Fruit fly (Drosophila melanogaster) whole organism: ENCODE results near the gene CG2519.

Experiments
- CG8478 ChIP-seq: fragments of >200 bp; optimal IDR thresholded peaks from 2 replicates; lab custom pipeline; 2018; ENCODE audit warnings: inconsistent platforms
- Dll ChIP-seq: fragments of >200 bp; optimal IDR thresholded peaks from 2 replicates; lab custom pipeline; 2017
- EcR ChIP-seq, 2 experiments: fragments of >200 bp; optimal IDR thresholded peaks; 2 replicates each; lab custom pipeline; 2017; ENCODE audit warnings: missing biosample characterization in 2 of 2, missing genetic modification characterization in 2 of 2, missing genetic modification reagents in 2 of 2
- pan ChIP-seq: fragments of >200 bp; optimal IDR thresholded peaks from 2 replicates; lab custom pipeline; 2017
- psq ChIP-seq: fragments of >200 bp; optimal IDR thresholded peaks from 2 replicates; lab custom pipeline; 2017
- usp ChIP-seq: fragments of >200 bp; optimal IDR thresholded peaks from 2 replicates; lab custom pipeline; 2017; ENCODE audit warnings: missing biosample characterization, missing genetic modification characterization, mixed read lengths

Gene CG2519

DNA sequence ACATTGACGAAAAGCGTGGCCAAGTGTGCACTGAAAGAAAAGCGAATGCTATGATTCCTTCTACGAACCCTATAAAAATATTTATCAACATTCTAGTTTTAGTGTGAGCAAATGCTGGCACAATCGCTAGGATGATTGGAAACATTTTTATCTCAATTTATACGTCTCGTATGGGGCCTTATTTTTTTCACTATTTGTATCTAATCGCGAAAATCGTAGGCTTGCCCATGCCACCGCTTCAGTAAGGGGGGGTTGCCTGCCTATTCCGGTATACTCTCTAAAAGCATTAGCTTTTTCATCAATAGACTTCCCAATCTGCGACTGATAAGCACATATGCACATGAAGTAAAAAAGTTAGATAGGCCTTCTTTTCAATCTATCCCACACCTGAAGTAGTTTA, 18.0 kb upstream of the CG2519 start:
- TF ChIP-seq pan (no peak), EcR (GFP tag; optimal IDR thresholded peaks at IDR 0.05; lab: Kevin White, UChicago) (no peak), Dll (lab: Kevin White, UChicago) (no peak), usp (no peak), CG8478 (lab: Kevin White, UChicago) (no peak)

DNA sequence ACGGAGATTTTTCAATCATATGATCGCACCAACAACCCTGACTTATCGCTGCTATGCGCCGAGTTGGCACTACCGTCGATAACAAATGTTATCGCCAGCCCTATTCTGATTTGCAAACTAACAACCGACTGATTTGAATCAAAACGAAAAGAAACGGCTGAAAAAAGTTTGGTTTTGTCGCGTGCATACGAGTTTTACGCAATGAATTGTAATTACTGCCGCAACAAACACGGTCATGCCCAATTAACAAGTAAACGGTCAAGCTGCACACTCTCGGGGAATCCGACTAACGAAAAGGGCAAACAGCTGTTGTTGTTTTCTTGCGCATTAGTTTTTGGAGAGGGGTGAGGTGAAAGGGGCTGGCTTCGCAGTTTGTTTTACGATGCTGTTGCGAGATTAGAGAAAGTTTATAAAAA, 17.2 kb upstream of the CG2519 start, which contains the start of the genes CG14671 and CG12746:
Gene CG14671, minus strand, starts transcription at position 41 of the 416 bp plus-strand sequence.
Gene CG12746, plus strand, starts transcription at position 91 of the 416 bp plus-strand sequence.
- TF ChIP-seq psq (lab: Kevin White, UChicago) (no peak), pan (no peak), CG8478 (lab: Kevin White, UChicago) (no peak), EcR (GFP tag; optimal IDR thresholded peaks at IDR 0.05; lab: Kevin White, UChicago) (no peak), usp (no peak), Dll (lab: Kevin White, UChicago) (no peak)

DNA sequence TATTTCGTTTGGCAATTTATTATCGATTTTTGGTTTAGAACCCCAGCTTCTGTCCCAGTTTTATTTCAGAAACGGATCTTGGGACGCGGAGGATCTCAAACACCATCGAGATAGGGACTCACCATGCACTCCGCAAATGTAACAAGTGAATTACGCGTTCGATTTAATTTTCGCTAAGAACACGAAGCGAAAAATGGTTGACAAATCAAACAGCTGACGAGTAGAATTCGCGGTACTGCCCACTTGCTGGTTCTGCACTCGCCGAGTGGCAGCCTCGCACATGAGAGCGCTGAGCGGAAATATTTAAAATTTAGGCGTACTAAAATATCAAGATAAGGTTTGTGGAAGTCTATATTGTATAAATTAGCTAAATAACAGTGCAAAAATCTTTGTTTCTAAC, 15.8 kb upstream of the CG2519 start, which contains the start of gene Pi4KIIalpha:
Gene Pi4KIIalpha, minus strand, starts transcription at position 233 of the 400 bp plus-strand sequence.
- TF ChIP-seq usp (no peak), psq (lab: Kevin White, UChicago) (no peak), Dll (lab: Kevin White, UChicago) (no peak), CG8478 (lab: Kevin White, UChicago) (no peak), pan (no peak), EcR (GFP tag; optimal IDR thresholded peaks at IDR 0.05; lab: Kevin White, UChicago) (no peak)

DNA sequence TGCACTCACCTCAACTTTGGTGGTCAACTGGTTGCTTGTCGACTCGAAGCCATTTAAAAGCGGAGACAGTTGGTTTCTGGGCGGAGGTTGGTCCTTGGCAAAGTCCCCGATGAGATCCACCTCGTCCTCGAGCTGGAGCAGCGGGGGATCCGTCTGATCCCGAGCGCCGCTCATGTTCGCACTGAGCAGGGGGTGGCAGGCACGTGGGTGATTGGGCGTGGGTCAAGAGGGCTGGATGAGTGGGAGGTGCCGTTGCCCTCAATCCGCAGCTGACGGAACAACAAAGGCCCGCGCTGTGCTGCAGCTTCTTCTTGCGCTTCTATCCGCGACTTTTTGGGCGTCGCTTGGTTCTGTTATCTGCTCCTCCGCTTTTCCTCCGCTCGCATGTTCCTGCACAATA, 15.4 kb upstream of the CG2519 start:
- TF ChIP-seq pan (no peak), Dll (lab: Kevin White, UChicago) (no peak), psq (lab: Kevin White, UChicago) (no peak)

DNA sequence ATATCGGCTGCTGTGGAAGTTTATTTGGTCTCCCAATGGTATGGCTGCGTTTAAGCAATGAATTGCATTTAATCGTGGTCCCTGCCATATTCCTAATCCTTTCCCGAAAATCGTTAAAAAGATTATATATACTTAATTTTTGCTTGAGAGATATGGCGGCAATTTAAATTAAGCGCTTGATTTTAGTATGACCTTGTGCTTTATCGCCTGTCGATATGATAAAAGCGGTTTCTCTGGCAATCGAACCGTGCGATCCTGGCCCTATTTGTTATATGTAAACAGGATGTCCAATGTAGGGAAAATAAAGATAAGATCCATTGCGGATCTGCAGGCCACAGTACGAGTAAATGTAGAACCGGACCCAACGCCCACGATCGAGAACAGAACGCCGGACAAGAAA, 7.3 kb upstream of the CG2519 start, which contains the start of gene Snm1:
Gene Snm1, plus strand, starts transcription at position 233 of the 400 bp plus-strand sequence.
- no peak for TF ChIP-seq pan
- TF ChIP-seq EcR (GFP tag; optimal IDR thresholded peaks at IDR 0.05; lab: Kevin White, UChicago): no peak
- TF ChIP-seq usp: no peak
- TF ChIP-seq Dll (lab: Kevin White, UChicago): no peak
- TF ChIP-seq CG8478 (lab: Kevin White, UChicago): no peak
- TF ChIP-seq psq (lab: Kevin White, UChicago): no peak

DNA sequence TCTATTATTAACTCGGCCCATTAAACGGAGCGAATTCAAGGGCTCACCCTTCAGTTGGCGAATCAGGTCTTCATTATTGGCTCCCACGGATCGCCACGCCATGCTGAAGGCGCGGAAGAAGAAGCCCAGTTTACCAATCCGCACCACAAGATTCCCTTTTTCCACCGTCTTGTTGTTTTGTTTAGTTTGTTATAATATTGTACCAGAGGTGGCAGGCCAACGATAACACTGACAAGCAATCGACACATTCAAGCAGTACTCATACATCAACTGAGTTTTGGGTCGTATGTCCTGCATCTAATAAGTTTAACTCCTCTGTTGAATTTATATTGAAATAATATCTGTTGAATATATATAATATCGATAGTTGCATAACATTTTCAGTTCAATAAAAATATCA, 6.5 kb upstream of the CG2519 start, which contains the start of gene Pcmt:
Gene Pcmt, minus strand, starts transcription at position 235 of the 400 bp plus-strand sequence.
- TF ChIP-seq Dll (lab: Kevin White, UChicago) (no peak), pan (no peak), CG8478 (lab: Kevin White, UChicago) (no peak), EcR (GFP tag; optimal IDR thresholded peaks at IDR 0.05; lab: Kevin White, UChicago) (no peak), psq (lab: Kevin White, UChicago) (no peak), usp (no peak)

DNA sequence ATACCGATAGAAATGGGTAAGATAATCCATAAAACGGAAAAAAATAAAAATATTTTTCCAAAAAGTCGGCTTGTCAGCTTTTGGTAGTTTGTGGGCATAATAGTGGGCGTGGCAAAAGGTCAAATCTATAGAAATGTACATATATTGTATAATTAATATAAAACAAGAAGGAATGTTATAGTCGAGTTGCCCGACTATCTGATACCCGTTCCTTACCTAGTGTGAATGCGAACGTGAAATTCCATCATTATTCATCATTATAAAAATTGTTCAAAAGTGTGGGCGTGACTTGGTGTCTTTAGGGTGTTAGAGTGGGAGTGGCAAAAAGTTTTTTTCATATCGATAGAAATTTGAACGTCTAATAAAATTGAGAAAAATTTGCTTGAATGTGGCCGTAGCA, 4.0 kb upstream of the CG2519 start:
- TF ChIP-seq Dll (lab: Kevin White, UChicago) (no peak), pan (no peak), CG8478 (lab: Kevin White, UChicago) (no peak), usp (no peak), psq (lab: Kevin White, UChicago) (no peak), EcR (GFP tag; optimal IDR thresholded peaks at IDR 0.05; lab: Kevin White, UChicago) (no peak)

DNA sequence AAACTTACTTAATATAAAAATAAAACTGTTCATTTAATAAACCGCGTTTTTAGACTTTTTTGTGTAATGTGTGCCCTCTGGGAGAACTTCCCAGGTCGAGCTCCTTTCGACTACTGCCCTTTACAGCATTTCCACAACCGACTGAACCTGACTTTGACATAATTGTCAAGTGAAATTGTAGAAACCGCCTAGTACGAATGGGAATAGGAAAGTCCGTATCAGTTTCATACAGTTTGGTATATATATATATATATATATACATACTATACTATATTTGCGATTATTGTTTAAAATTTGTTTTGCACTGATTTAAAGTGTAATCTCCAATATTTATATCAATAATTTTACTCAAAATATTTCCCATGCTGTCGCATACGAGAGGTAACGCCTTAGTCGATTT, 3.5 kb upstream of the CG2519 start, which contains the start of gene mia:
Gene mia, minus strand, starts transcription at position 101 of the 400 bp plus-strand sequence.
- TF ChIP-seq pan: no peak
- no peak for TF ChIP-seq CG8478 (lab: Kevin White, UChicago)
- TF ChIP-seq Dll (lab: Kevin White, UChicago): no peak
- TF ChIP-seq usp: no peak
- no peak for TF ChIP-seq EcR (GFP tag; optimal IDR thresholded peaks at IDR 0.05; lab: Kevin White, UChicago)
- no peak for TF ChIP-seq psq (lab: Kevin White, UChicago)

DNA sequence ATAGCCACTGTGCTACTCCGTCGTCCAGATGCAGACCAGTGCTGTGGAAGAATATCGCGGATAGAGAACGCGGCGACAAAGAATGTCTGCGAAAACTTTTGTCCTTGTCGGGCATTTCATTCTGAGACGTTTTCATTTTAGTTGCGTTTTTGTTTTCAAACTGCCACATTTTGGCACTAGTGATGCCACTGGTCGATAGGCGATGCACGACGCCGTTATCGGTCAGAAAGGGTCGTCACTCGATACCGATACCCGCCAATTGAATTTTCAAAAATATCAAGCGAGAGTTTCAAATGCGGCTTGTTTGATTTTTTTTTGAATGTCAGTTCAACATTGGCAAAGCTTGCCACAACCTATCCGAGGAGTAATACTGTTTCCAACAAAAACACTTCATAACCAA, 2.9 kb upstream of the CG2519 start:
- TF ChIP-seq psq (lab: Kevin White, UChicago) (no peak), CG8478 (lab: Kevin White, UChicago) (no peak), EcR (GFP tag; optimal IDR thresholded peaks at IDR 0.05; lab: Kevin White, UChicago) (no peak), usp (no peak), pan (no peak), Dll (lab: Kevin White, UChicago) (no peak)

DNA sequence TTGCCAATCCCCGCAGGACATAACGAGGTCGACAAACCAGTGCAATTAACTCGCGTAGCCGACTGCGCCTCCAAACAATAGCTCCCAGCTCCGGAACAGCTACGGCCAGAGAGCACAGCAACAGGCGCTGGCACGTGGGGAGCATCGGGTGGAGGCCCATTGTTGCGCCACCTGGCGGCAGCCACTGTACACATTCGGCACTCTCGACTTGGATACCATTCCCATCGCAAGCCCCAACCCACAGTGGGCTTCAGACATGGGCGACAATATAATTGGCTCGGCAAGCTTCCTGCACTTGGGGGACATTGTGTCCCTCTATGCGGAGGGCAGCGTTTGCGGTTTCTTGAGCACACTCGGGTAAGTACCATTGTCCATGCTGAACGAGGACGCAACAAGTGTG, 20.0 kb downstream of the CG2519 start:
- TF ChIP-seq EcR (GFP tag; optimal IDR thresholded peaks at IDR 0.05; lab: Kevin White, UChicago) (no peak), usp (no peak), CG8478 (lab: Kevin White, UChicago) (no peak), psq (lab: Kevin White, UChicago) (no peak), pan (no peak), Dll (lab: Kevin White, UChicago) (no peak)

DNA sequence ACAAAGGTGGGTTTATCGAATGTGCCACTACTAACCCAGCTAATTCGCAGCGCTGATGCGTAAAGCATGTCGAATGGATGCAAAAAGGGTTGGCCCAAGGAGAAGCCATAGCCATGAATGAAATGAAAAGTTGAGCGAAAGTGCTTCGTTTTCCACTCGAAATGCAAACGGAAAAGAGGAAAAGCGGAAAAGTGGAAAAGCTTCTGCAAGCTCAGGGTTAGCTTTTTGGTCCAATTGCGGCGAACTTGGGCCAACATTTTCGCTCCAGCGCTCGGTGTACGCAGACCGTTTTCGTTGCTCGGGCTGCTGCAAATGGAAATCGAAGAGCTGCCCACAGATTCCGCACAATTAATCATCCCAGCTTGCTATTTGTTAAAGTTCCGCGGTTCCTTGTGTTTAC, 22.8 kb downstream of the CG2519 start:
- TF ChIP-seq pan (no peak), Dll (lab: Kevin White, UChicago) (no peak), usp (no peak), EcR (GFP tag; optimal IDR thresholded peaks at IDR 0.05; lab: Kevin White, UChicago) (no peak), CG8478 (lab: Kevin White, UChicago) (no peak), psq (lab: Kevin White, UChicago) (no peak)

DNA sequence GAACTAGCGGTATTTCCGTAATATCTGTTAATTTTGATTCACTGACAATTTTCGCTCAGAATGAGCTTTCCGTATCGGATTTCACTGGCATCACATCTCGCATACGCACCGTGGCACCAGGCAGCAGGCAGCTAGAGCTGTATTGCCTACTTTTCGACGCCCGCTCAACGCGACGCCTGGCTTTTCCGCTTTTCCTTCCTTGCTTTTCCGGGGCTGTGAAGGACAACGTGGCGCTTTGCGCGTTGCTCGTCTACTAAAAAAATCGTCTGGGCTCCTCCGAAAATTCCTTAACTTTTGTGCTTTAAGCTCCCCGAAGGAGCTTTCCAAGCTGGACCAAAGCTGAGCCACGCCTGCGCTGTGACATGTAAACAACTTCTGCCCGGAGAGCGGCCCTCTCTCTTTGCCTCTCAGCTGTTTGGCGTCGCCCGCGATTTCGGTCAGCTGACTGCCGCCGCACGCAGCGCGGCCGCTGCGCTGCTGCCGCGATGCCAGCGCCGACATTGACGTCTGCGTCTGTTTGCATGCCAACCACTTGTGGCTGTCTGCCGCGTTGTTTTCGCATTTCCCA, 24.4 kb downstream of the CG2519 start, which contains the start of the genes CG43845 and Nmdar1:
Gene CG43845, minus strand, starts transcription at position 51 of the 568 bp plus-strand sequence.
Gene Nmdar1, minus strand, starts transcription at position 259 of the 568 bp plus-strand sequence.
- no peak for TF ChIP-seq CG8478 (lab: Kevin White, UChicago)
- no peak for TF ChIP-seq pan
- no peak for TF ChIP-seq Dll (lab: Kevin White, UChicago)
- no peak for TF ChIP-seq psq (lab: Kevin White, UChicago)
- TF ChIP-seq usp: no peak
- no peak for TF ChIP-seq EcR (GFP tag; optimal IDR thresholded peaks at IDR 0.05; lab: Kevin White, UChicago)
